Worm (Caenorhabditis elegans): ENCODE data around the gene mam-3.

mam-3 gene

DNA sequence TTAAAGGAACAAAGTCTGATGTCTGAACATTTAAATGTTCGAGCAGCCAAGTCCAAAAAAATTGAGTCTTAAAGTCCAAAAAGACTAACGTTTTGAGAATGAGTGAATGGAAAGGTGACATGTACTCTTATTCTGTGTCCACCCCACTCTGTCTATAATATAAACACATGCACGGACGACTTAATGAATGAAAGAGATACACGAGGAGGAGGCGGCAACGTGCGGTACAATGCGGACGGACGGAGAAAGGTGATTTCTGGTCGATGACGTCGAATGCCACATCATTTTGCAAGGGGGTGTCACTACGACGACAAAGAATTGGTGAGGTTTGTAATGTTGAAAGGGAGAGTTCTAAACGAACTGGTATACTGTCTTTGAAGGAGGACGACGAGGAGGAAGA lies 50.5 kb downstream of the mam-3 start:
- TF ChIP-seq jun-1 (tag; optimal IDR thresholded peaks at IDR 0.05) (no peak), nhr-43 (tag; optimal IDR thresholded peaks at IDR 0.05; ENCODE audit: poor library complexity, severe bottlenecking) (peak; percentile 64), nhr-25 (tag; optimal IDR thresholded peaks at IDR 0.05) (peak; percentile 44), ama-1 (optimal IDR thresholded peaks at IDR 0.05) (peak; percentile 1), pqm-1 (tag; optimal IDR thresholded peaks at IDR 0.05) (peak; percentile 29), nhr-23 (tag; optimal IDR thresholded peaks at IDR 0.05) (peak; percentile 7)

DNA sequence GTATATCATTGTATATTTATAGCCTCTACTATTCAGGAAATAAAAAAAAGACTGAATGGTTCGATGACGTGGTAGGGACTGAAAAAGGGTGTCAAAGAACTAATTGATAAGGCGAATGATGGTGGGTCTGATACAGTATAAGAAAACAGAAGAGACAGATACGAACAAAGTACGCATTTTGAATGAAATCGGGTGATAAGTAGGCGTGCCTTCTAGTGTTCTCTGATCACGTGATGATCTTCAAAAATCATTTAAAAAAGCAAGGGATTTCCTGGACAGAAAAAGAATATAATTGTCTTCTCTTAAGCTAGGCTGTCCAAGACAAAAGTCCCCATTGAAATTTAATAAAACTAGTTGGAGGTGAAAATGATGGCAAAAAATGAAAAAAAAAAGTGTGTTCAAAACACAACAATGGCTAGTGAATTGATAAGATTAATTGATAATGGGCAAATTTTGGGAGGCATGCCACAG lies 51.9 kb downstream of the mam-3 start:
- peak in 1 of 3 experiments; percentile 7 for TF ChIP-seq elt-3 (tag; optimal IDR thresholded peaks at IDR 0.05)
- no peak for TF ChIP-seq mml-1 (tag; optimal IDR thresholded peaks at IDR 0.05)
- no peak for TF ChIP-seq nhr-76 (tag; optimal IDR thresholded peaks at IDR 0.05)
- TF ChIP-seq ama-1 (optimal IDR thresholded peaks at IDR 0.05), result no peak
- peak; percentile 90 for TF ChIP-seq elt-2 (tag; optimal IDR thresholded peaks at IDR 0.05)
- no peak for TF ChIP-seq lin-39 (tag; optimal IDR thresholded peaks at IDR 0.05)
- peak; percentile 7 for TF ChIP-seq ztf-4 (tag; optimal IDR thresholded peaks at IDR 0.05)
- TF ChIP-seq lin-15B (tag; optimal IDR thresholded peaks at IDR 0.05), result no peak
- no peak for TF ChIP-seq tbx-2 (tag; optimal IDR thresholded peaks at IDR 0.05)
- no peak for TF ChIP-seq mdl-1 (tag; optimal IDR thresholded peaks at IDR 0.05)
- no peak for TF ChIP-seq pha-4 (tag; optimal IDR thresholded peaks at IDR 0.05)
- no peak for TF ChIP-seq aly-2 (tag; optimal IDR thresholded peaks at IDR 0.05)
- no peak for TF ChIP-seq ZK546.5 (tag; optimal IDR thresholded peaks at IDR 0.05)
- no peak for TF ChIP-seq nhr-12 (tag; optimal IDR thresholded peaks at IDR 0.05)
- peak; percentile 92 for TF ChIP-seq pqm-1 (tag; optimal IDR thresholded peaks at IDR 0.05)
- TF ChIP-seq ceh-82 (tag; optimal IDR thresholded peaks at IDR 0.05), result no peak
- peak; percentile 7 for TF ChIP-seq nhr-43 (tag; optimal IDR thresholded peaks at IDR 0.05; ENCODE audit: poor library complexity, severe bottlenecking)
- no peak for TF ChIP-seq ceh-16 (tag; optimal IDR thresholded peaks at IDR 0.05)
- TF ChIP-seq snpc-4 (tag; optimal IDR thresholded peaks at IDR 0.05), result no peak
- TF ChIP-seq nhr-77 (tag; optimal IDR thresholded peaks at IDR 0.05), result peak; percentile 7
- no peak for TF ChIP-seq nhr-67 (tag; optimal IDR thresholded peaks at IDR 0.05)
- TF ChIP-seq nhr-23 (tag; optimal IDR thresholded peaks at IDR 0.05), result peak; percentile 87
- no peak for TF ChIP-seq fos-1 (tag; optimal IDR thresholded peaks at IDR 0.05)
- no peak for TF ChIP-seq ceh-9 (tag; optimal IDR thresholded peaks at IDR 0.05)
- no peak for TF ChIP-seq nhr-237 (tag; optimal IDR thresholded peaks at IDR 0.05)
- TF ChIP-seq fkh-10 (GFP tag; optimal IDR thresholded peaks at IDR 0.05), result no peak
- no peak for TF ChIP-seq ceh-28 (tag; optimal IDR thresholded peaks at IDR 0.05)
- no peak for TF ChIP-seq egl-5 (tag; optimal IDR thresholded peaks at IDR 0.05)
- peak; percentile 61 for TF ChIP-seq skn-1 (tag; optimal IDR thresholded peaks at IDR 0.05)
- TF ChIP-seq daf-12 (tag; optimal IDR thresholded peaks at IDR 0.05), result no peak
- TF ChIP-seq egl-27 (tag; optimal IDR thresholded peaks at IDR 0.05), result no peak
- TF ChIP-seq nhr-28 (tag; optimal IDR thresholded peaks at IDR 0.05), result peak; percentile 17
- TF ChIP-seq ztf-11 (tag; optimal IDR thresholded peaks at IDR 0.05), result no peak
- no peak for TF ChIP-seq elt-1 (tag; optimal IDR thresholded peaks at IDR 0.05)
- no peak for TF ChIP-seq unc-62 (GFP tag; optimal IDR thresholded peaks at IDR 0.05)
- peak; percentile 54 for TF ChIP-seq nhr-25 (tag; optimal IDR thresholded peaks at IDR 0.05)
- no peak for TF ChIP-seq R02D3.7 (tag; optimal IDR thresholded peaks at IDR 0.05)
- TF ChIP-seq nfya-1 (tag; optimal IDR thresholded peaks at IDR 0.05; ENCODE audit: insufficient read depth), result peak; percentile 9
- TF ChIP-seq jun-1 (tag; optimal IDR thresholded peaks at IDR 0.05), result peak; percentile 26
- no peak for TF ChIP-seq eor-1 (tag; optimal IDR thresholded peaks at IDR 0.05)
- TF ChIP-seq nhr-11 (tag; optimal IDR thresholded peaks at IDR 0.05), result no peak
- no peak for TF ChIP-seq zag-1 (tag; optimal IDR thresholded peaks at IDR 0.05)
- peak; percentile 47 for TF ChIP-seq lsy-12 (tag; optimal IDR thresholded peaks at IDR 0.05)

DNA sequence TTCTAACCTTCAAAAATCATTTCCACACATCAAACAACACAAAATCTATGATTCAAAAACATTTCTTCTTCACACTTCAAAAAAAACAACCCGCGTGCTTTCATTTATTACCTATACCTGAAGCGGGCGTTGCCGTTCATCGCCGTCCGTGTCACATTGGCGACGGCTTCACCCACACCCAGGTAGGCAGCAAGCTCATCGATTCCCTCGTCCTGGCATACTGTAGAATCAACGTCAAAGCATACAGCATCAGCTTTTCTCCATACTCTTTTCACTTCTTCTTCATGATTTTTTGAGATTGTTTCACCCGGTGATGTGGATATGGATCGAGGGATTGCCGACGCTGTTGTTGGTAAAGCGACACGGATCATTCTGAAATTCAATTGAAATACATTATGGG lies 52.9 kb downstream of the mam-3 start:
- peak; percentile 72 for TF ChIP-seq ama-1 (optimal IDR thresholded peaks at IDR 0.05)
- no peak for TF ChIP-seq ceh-16 (tag; optimal IDR thresholded peaks at IDR 0.05)
- TF ChIP-seq nhr-43 (tag; optimal IDR thresholded peaks at IDR 0.05; ENCODE audit: poor library complexity, severe bottlenecking), result peak; percentile 10
- TF ChIP-seq ceh-28 (tag; optimal IDR thresholded peaks at IDR 0.05), result no peak
- no peak for TF ChIP-seq tbx-2 (tag; optimal IDR thresholded peaks at IDR 0.05)

All from whole organism, L3 larva.